Worm (Caenorhabditis elegans) whole organism, L2 larva: ENCODE data around the gene K02D10.1.

ENCODE experiments used
- C34F6.9 ChIP-seq: fragments of 150-350 bp; optimal IDR thresholded peaks from 2 replicates; lab custom pipeline; 2014; ENCODE audit warnings: missing biosample characterization, missing genetic modification characterization
- F13H6.1 ChIP-seq: sonication (generic microtip); optimal IDR thresholded peaks from 2 replicates; lab custom pipeline; 2016; ENCODE audit warnings: missing genetic modification characterization, missing compliant biosample characterization
- R02D3.7 ChIP-seq: fragments of 150-350 bp; optimal IDR thresholded peaks from 2 replicates; lab custom pipeline; 2014; ENCODE audit warnings: missing biosample characterization, missing genetic modification characterization
- Y55F3AM.14 ChIP-seq: fragments of 200-800 bp; sonication (Bioruptor generic); optimal IDR thresholded peaks from 2 replicates; lab custom pipeline; 2018; ENCODE audit warnings: mild to moderate bottlenecking, missing genetic modification characterization, missing compliant biosample characterization
- ZK546.5 ChIP-seq: sonication (generic microtip); optimal IDR thresholded peaks from 2 replicates; lab custom pipeline; 2017; ENCODE audit warnings: missing biosample characterization, missing genetic modification characterization
- aly-2 ChIP-seq: fragments of 150-350 bp; optimal IDR thresholded peaks from 2 replicates; lab custom pipeline; 2014; ENCODE audit warnings: missing biosample characterization, missing genetic modification characterization
- ama-1 ChIP-seq: fragments of 150-350 bp; optimal IDR thresholded peaks from 2 replicates; lab custom pipeline; 2018; ENCODE audit warnings: inconsistent platforms
- ceh-16 ChIP-seq: fragments of 150-350 bp; optimal IDR thresholded peaks from 2 replicates; lab custom pipeline; 2014; ENCODE audit warnings: missing biosample characterization, missing genetic modification characterization
- ceh-82 ChIP-seq: fragments of 150-350 bp; optimal IDR thresholded peaks from 2 replicates; lab custom pipeline; 2014; ENCODE audit warnings: missing biosample characterization, missing genetic modification characterization
- crh-2 ChIP-seq: sonication (generic microtip); optimal IDR thresholded peaks from 2 replicates; lab custom pipeline; 2017; ENCODE audit warnings: missing biosample characterization, missing genetic modification characterization
- dmd-4 ChIP-seq: sonication (generic microtip); optimal IDR thresholded peaks from 2 replicates; lab custom pipeline; 2017; ENCODE audit warnings: missing biosample characterization, missing genetic modification characterization
- egl-27 ChIP-seq: sonication (generic microtip); optimal IDR thresholded peaks from 3 replicates; lab custom pipeline; 2017; ENCODE audit warnings: missing biosample characterization, missing genetic modification reagents, missing genetic modification characterization
- elt-1 ChIP-seq: fragments of 150-350 bp; optimal IDR thresholded peaks from 2 replicates; lab custom pipeline; 2014; ENCODE audit warnings: missing biosample characterization, missing genetic modification characterization
- elt-3 ChIP-seq: sonication (generic microtip); optimal IDR thresholded peaks from 2 replicates; lab custom pipeline; 2017; ENCODE audit warnings: missing biosample characterization, missing genetic modification characterization
- fos-1 ChIP-seq: fragments of 150-350 bp; optimal IDR thresholded peaks from 2 replicates; lab custom pipeline; 2014; ENCODE audit warnings: missing biosample characterization, missing genetic modification characterization
- gmeb-1 ChIP-seq: fragments of 150-350 bp; optimal IDR thresholded peaks from 2 replicates; lab custom pipeline; 2014; ENCODE audit warnings: missing biosample characterization, missing genetic modification characterization
- lin-11 ChIP-seq: fragments of 150-350 bp; sonication (generic microtip); optimal IDR thresholded peaks from 2 replicates; lab custom pipeline; 2014; ENCODE audit warnings: missing biosample characterization, missing genetic modification characterization, inconsistent platforms, mixed read lengths
- lin-13 ChIP-seq: fragments of 150-350 bp; optimal IDR thresholded peaks from 2 replicates; lab custom pipeline; 2014; ENCODE audit warnings: missing biosample characterization, missing genetic modification reagents, missing genetic modification characterization
- lin-39 ChIP-seq: fragments of 150-350 bp; optimal IDR thresholded peaks from 2 replicates; lab custom pipeline; 2014; ENCODE audit warnings: missing biosample characterization, missing genetic modification reagents, missing genetic modification characterization
- lsy-2 ChIP-seq, 2 experiments: fragments of 150-350 bp in 1 of 2; sonication (generic microtip) in 1 of 2; optimal IDR thresholded peaks; 2 replicates each; lab custom pipeline; 2014 to 2017; ENCODE audit warnings: missing biosample characterization in 2 of 2, missing genetic modification characterization in 2 of 2
- mbf-1 ChIP-seq: sonication (generic microtip); optimal IDR thresholded peaks from 2 replicates; lab custom pipeline; 2017; ENCODE audit warnings: missing biosample characterization, missing genetic modification characterization
- mdl-1 ChIP-seq, 2 experiments: fragments of 150-350 bp in 1 of 2; sonication (generic microtip) in 1 of 2; optimal IDR thresholded peaks; 2 replicates each; lab custom pipeline; 2017; ENCODE audit warnings: missing biosample characterization in 2 of 2, missing genetic modification characterization in 2 of 2
- nhr-10 ChIP-seq: sonication (generic microtip); optimal IDR thresholded peaks from 2 replicates; lab custom pipeline; 2017; ENCODE audit warnings: missing biosample characterization, missing genetic modification characterization
- nhr-11 ChIP-seq: fragments of 150-350 bp; optimal IDR thresholded peaks from 2 replicates; lab custom pipeline; 2014; ENCODE audit warnings: missing biosample characterization, missing genetic modification characterization
- nhr-12 ChIP-seq: fragments of 150-350 bp; optimal IDR thresholded peaks from 2 replicates; lab custom pipeline; 2014; ENCODE audit warnings: missing biosample characterization, missing genetic modification characterization
- nhr-129 ChIP-seq: fragments of 150-350 bp; optimal IDR thresholded peaks from 2 replicates; lab custom pipeline; 2014; ENCODE audit warnings: missing biosample characterization, missing genetic modification characterization
- nhr-237 ChIP-seq: fragments of 150-350 bp; optimal IDR thresholded peaks from 2 replicates; lab custom pipeline; 2014; ENCODE audit warnings: missing biosample characterization, missing genetic modification characterization
- nhr-25 ChIP-seq: fragments of 150-350 bp; sonication (generic microtip); optimal IDR thresholded peaks from 3 replicates; lab custom pipeline; 2014; ENCODE audit warnings: missing biosample characterization, missing genetic modification characterization
- nhr-77 ChIP-seq: fragments of 150-350 bp; optimal IDR thresholded peaks from 2 replicates; lab custom pipeline; 2014; ENCODE audit warnings: missing biosample characterization, missing genetic modification characterization
- peb-1 ChIP-seq: fragments of 150-350 bp; optimal IDR thresholded peaks from 2 replicates; lab custom pipeline; 2014; ENCODE audit warnings: missing biosample characterization, missing genetic modification characterization
- skn-1 ChIP-seq: sonication (generic microtip); optimal IDR thresholded peaks from 2 replicates; lab custom pipeline; 2017; ENCODE audit warnings: missing biosample characterization, missing genetic modification characterization
- sma-3 ChIP-seq: sonication (generic microtip); optimal IDR thresholded peaks from 2 replicates; lab custom pipeline; 2016; ENCODE audit warnings: missing genetic modification reagents, missing genetic modification characterization, missing compliant biosample characterization
- sma-9 ChIP-seq, 2 experiments: fragments of 150-350 bp in 1 of 2; sonication (generic microtip) in 1 of 2; optimal IDR thresholded peaks; 2 replicates each; lab custom pipeline; 2014 to 2016; ENCODE audit warnings: missing genetic modification characterization in 2 of 2, mild to moderate bottlenecking in 1 of 2, missing biosample characterization in 1 of 2, missing compliant biosample characterization in 1 of 2, missing genetic modification reagents in 1 of 2, moderate library complexity in 1 of 2
- unc-39 ChIP-seq: fragments of 150-350 bp; optimal IDR thresholded peaks from 2 replicates; lab custom pipeline; 2014; ENCODE audit warnings: missing biosample characterization, missing genetic modification characterization
- unc-55 ChIP-seq: fragments of 150-350 bp; sonication (generic microtip); optimal IDR thresholded peaks from 3 replicates; lab custom pipeline; 2014; ENCODE audit warnings: missing biosample characterization, missing genetic modification reagents, missing genetic modification characterization
- unc-62 ChIP-seq: fragments of 150-350 bp; optimal IDR thresholded peaks from 2 replicates; lab custom pipeline; 2014; ENCODE audit warnings: missing biosample characterization, missing genetic modification reagents, missing genetic modification characterization
- zag-1 ChIP-seq: fragments of 150-350 bp; optimal IDR thresholded peaks from 2 replicates; lab custom pipeline; 2014; ENCODE audit warnings: missing biosample characterization, missing genetic modification characterization
- ztf-4 ChIP-seq: fragments of 150-350 bp; optimal IDR thresholded peaks from 2 replicates; lab custom pipeline; 2014; ENCODE audit warnings: missing biosample characterization, missing genetic modification characterization

The K02D10.1 gene

ce11 chrIII:8741955-8742354 is 27.4 kb upstream of the K02D10.1 start:
- TF ChIP-seq egl-27 (tag; lab: Kevin White, UChicago) (no peak), lin-39 (tag; lab: Kevin White, UChicago) (no peak), ceh-82 (no peak), elt-1 (no peak), nhr-12 (no peak), ama-1 (lab: Kevin White, UChicago) (no peak), F13H6.1 (tag; lab: Kevin White, UChicago) (no peak)

ce11 chrIII:8742584-8742983 is 26.8 kb upstream of the K02D10.1 start:
- TF ChIP-seq nhr-237 (no peak), nhr-12 (no peak), elt-3 (tag; lab: Kevin White, UChicago) (no peak), dmd-4 (tag; lab: Kevin White, UChicago) (no peak), unc-55 (GFP tag; lab: Kevin White, UChicago) (no peak), nhr-11 (tag; lab: Kevin White, UChicago) (no peak), crh-2 (no peak), F13H6.1 (tag; lab: Kevin White, UChicago) (no peak), lin-13 (GFP tag; lab: Kevin White, UChicago) (no peak), zag-1 (tag; lab: Kevin White, UChicago) (no peak), nhr-77 (no peak), peb-1 (tag; lab: Kevin White, UChicago) (no peak), C34F6.9 (tag; lab: Kevin White, UChicago) (no peak), ztf-4 (tag; lab: Kevin White, UChicago) (no peak), nhr-129 (tag; lab: Kevin White, UChicago) (no peak), gmeb-1 (tag; lab: Kevin White, UChicago) (no peak), R02D3.7 (no peak), ceh-16 (no peak), unc-39 (tag; lab: Kevin White, UChicago) (no peak), sma-9 (GFP tag; optimal IDR thresholded peaks at IDR 0.05; lab: Kevin White, UChicago) (no peak), sma-9 (tag; optimal IDR thresholded peaks at IDR 0.05; lab: Kevin White, UChicago) (no peak)

ce11 chrIII:8743796-8744404 is 25.4 kb upstream of the K02D10.1 start, which contains the start of gene ZK370.6:
TSS of gene ZK370.6 (minus strand) at chrIII:8743846.
- TF ChIP-seq nhr-25 (tag; lab: Kevin White, UChicago), result no peak
- TF ChIP-seq crh-2, result no peak
- TF ChIP-seq lsy-2 (tag; optimal IDR thresholded peaks at IDR 0.05; lab: Kevin White, UChicago), result no peak
- TF ChIP-seq ceh-82, result no peak
- TF ChIP-seq lin-13 (GFP tag; lab: Kevin White, UChicago), result no peak
- TF ChIP-seq lin-11 (tag; lab: Kevin White, UChicago), result no peak
- no peak for TF ChIP-seq nhr-12
- TF ChIP-seq sma-3 (GFP tag; lab: Kevin White, UChicago), result no peak
- TF ChIP-seq unc-62 (GFP tag; lab: Kevin White, UChicago), result no peak
- TF ChIP-seq egl-27 (tag; lab: Kevin White, UChicago), result no peak
- no peak for TF ChIP-seq ZK546.5
- TF ChIP-seq zag-1 (tag; lab: Kevin White, UChicago), result no peak

- TF ChIP-seq nhr-129 (tag; lab: Kevin White, UChicago), result no peak
- TF ChIP-seq skn-1 (tag; lab: Kevin White, UChicago), result no peak
- TF ChIP-seq mbf-1 (tag; lab: Kevin White, UChicago), result no peak
- TF ChIP-seq nhr-11 (tag; lab: Kevin White, UChicago), result no peak
- no peak for TF ChIP-seq elt-3 (tag; lab: Kevin White, UChicago)
- no peak for TF ChIP-seq elt-1
- TF ChIP-seq nhr-10 (tag; lab: Kevin White, UChicago), result no peak
- TF ChIP-seq Y55F3AM.14 (GFP tag; lab: Kevin White, UChicago), result no peak
- no peak for TF ChIP-seq nhr-77
- TF ChIP-seq mdl-1 (tag; optimal IDR thresholded peaks at IDR 0.05; lab: Kevin White, UChicago), result no peak
- TF ChIP-seq fos-1 (tag; lab: Kevin White, UChicago), result no peak
- no peak for TF ChIP-seq peb-1 (tag; lab: Kevin White, UChicago)
- no peak for TF ChIP-seq aly-2 (tag; lab: Kevin White, UChicago)
These were observed 24.6 kb upstream of the K02D10.1 start for ce11 chrIII:8744765-8745164.
